Worm (Caenorhabditis elegans): Measurements from ENCODE around the gene Y59C2A.3.

The Y59C2A.3 gene

DNA sequence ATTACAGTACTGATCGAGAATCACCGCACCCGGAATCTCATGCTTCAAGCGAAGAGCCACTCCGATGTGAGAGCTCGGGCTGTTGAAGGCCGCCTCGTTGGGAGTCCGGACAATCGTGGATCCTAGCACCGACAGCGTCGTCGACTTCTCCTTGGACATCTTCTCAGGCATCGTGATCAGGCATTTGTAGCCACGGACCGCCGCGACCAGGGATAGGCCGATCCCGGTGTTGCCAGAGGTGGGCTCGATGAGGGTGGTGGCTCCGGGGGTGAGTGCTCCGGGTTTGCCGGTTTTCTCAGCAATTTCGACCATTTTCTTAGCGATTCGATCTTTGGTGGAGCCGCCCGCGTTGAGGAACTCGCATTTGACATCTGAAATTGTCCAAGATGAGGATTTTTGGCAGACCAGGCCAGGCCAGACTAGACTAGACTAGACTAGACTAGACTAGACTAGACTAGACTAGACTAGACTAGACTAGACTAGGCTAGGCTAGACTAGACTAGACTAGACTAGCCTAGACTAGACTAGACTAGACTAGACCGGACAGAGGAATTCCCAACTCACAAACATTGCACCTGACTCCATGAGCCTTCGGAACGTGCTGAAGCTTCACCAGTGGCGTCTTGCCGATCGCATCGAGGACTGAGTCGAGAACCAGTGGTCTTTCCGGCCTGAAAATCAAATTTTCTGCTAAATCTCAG lies 1.6 kb upstream of the Y59C2A.3 start:
- no peak for TF ChIP-seq nhr-10 (tag; optimal IDR thresholded peaks at IDR 0.05)
- TF ChIP-seq gmeb-1 (tag; optimal IDR thresholded peaks at IDR 0.05): no peak
- TF ChIP-seq F13H6.1 (tag; optimal IDR thresholded peaks at IDR 0.05): no peak
- TF ChIP-seq nhr-11 (tag; optimal IDR thresholded peaks at IDR 0.05): no peak
- TF ChIP-seq nhr-25 (tag; optimal IDR thresholded peaks at IDR 0.05): no peak
- TF ChIP-seq ZK546.5 (tag; optimal IDR thresholded peaks at IDR 0.05): no peak
- TF ChIP-seq Y55F3AM.14 (GFP tag; optimal IDR thresholded peaks at IDR 0.05): no peak
- TF ChIP-seq nhr-21 (tag; optimal IDR thresholded peaks at IDR 0.05): no peak
- TF ChIP-seq elt-3 (tag; optimal IDR thresholded peaks at IDR 0.05): no peak
- TF ChIP-seq aly-2 (tag; optimal IDR thresholded peaks at IDR 0.05): no peak
- TF ChIP-seq ceh-16 (tag; optimal IDR thresholded peaks at IDR 0.05): no peak
- TF ChIP-seq skn-1 (tag; optimal IDR thresholded peaks at IDR 0.05): no peak
- TF ChIP-seq blmp-1 (tag; optimal IDR thresholded peaks at IDR 0.05; ENCODE audit: insufficient read depth): no peak
- no peak for TF ChIP-seq C34F6.9 (tag; optimal IDR thresholded peaks at IDR 0.05)
- TF ChIP-seq nhr-12 (tag; optimal IDR thresholded peaks at IDR 0.05): no peak
- TF ChIP-seq mbf-1 (tag; optimal IDR thresholded peaks at IDR 0.05): no peak
- no peak for TF ChIP-seq mdl-1 (tag; optimal IDR thresholded peaks at IDR 0.05)
- no peak for TF ChIP-seq unc-39 (tag; optimal IDR thresholded peaks at IDR 0.05)
- TF ChIP-seq nhr-23 (tag; optimal IDR thresholded peaks at IDR 0.05): no peak

DNA sequence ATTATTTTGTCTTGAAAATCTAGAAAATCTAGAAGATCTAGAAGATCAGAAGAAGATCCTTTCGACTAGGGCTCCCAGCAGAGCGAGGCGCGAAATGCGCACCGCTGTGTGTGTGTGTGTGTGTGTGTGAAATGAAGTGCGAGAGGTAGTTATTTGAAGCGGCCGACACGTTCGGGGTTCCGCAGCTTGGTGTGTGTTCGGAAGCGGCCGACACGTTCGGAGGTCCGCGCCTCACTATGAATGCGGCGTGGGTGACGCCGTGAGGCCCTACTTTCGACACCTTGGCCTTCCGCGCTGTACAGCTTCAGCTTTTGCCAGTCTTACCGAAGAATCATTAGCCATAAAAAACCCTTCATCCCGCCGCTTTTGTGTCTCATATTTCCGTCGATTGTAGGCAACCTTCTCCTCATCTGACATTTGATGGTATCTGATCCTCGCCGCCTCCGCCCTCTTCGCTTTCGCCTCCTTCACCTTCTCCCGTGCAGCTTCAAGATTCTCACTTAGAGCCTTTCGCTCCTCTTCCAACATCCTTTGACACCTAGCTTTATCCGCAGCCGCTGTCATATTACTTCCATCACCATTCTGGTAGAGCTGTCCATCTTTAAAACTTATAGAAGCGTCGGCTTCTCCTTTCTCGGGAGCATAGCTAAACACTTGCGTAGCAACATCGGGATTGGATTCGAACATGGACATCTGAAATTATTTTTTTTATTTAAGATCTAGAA lies 2.6 kb downstream of the Y59C2A.3 start:
- no peak for TF ChIP-seq dmd-4 (tag; optimal IDR thresholded peaks at IDR 0.05)
- no peak for TF ChIP-seq gmeb-1 (tag; optimal IDR thresholded peaks at IDR 0.05)
- no peak for TF ChIP-seq ZK546.5 (tag; optimal IDR thresholded peaks at IDR 0.05)
- TF ChIP-seq lin-13 (GFP tag; optimal IDR thresholded peaks at IDR 0.05): no peak
- TF ChIP-seq elt-1 (tag; optimal IDR thresholded peaks at IDR 0.05): no peak
- TF ChIP-seq nhr-12 (tag; optimal IDR thresholded peaks at IDR 0.05): no peak
- no peak for TF ChIP-seq ceh-82 (tag; optimal IDR thresholded peaks at IDR 0.05)
- no peak for TF ChIP-seq zag-1 (tag; optimal IDR thresholded peaks at IDR 0.05)

DNA sequence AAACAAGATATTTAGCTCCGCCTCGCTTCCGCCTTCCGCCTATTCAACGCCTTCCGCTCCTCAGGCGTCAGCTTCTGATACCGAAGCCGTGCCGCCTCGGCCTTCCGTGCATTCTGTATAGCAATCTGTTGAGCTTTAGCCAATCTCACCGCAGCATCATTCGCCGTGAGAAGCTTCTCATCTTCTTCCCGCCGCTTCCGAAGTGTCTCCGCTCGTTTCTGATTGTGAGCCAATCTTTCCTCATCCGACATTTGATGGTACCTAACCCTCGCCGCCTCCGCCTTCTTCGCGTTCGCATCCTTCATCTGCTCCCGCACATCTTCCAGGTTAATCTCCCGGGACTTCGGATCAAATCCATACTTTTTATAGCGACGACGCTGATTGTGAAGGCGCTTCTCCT lies 4.2 kb downstream of the Y59C2A.3 start:
- TF ChIP-seq crh-2 (tag; optimal IDR thresholded peaks at IDR 0.05) (no peak), nhr-25 (tag; optimal IDR thresholded peaks at IDR 0.05) (no peak), nhr-12 (tag; optimal IDR thresholded peaks at IDR 0.05) (no peak), nhr-11 (tag; optimal IDR thresholded peaks at IDR 0.05) (no peak), lin-39 (tag; optimal IDR thresholded peaks at IDR 0.05) (no peak), mab-5 (tag; optimal IDR thresholded peaks at IDR 0.05) (no peak), nhr-21 (tag; optimal IDR thresholded peaks at IDR 0.05) (no peak), aly-2 (tag; optimal IDR thresholded peaks at IDR 0.05) (no peak), nhr-23 (tag; optimal IDR thresholded peaks at IDR 0.05) (no peak), F13H6.1 (tag; optimal IDR thresholded peaks at IDR 0.05) (no peak), nhr-237 (tag; optimal IDR thresholded peaks at IDR 0.05) (no peak), nhr-129 (tag; optimal IDR thresholded peaks at IDR 0.05) (no peak), unc-62 (GFP tag; optimal IDR thresholded peaks at IDR 0.05) (no peak), ceh-16 (tag; optimal IDR thresholded peaks at IDR 0.05) (no peak), peb-1 (tag; optimal IDR thresholded peaks at IDR 0.05) (no peak)

DNA sequence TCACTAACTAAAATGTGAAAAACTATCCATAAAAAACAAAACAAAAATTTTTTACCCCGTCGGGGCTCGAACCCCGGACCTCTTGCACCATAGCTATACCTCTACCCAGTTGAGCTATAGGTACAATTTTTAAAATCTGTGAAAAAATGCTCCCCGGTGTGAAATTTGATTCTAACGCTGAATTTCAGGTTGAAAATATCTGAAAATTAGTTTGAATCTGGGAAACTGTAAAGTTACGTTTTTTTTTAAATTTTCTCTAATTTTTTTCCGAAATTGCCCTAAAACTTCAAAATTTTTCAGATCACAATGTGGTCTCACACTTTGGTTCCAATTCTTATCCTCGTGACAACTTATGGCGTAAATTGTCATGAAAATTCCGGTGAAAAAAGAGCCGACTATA lies 11.9 kb downstream of the Y59C2A.3 start, which contains the start of gene Y59C2A.1:
Y59C2A.1 (plus strand) TSS at position 301 of the 400 bp plus-strand sequence.
- no peak for TF ChIP-seq sma-3 (GFP tag; optimal IDR thresholded peaks at IDR 0.05)
- TF ChIP-seq snpc-4 (tag; optimal IDR thresholded peaks at IDR 0.05): no peak
- no peak for TF ChIP-seq zag-1 (tag; optimal IDR thresholded peaks at IDR 0.05)
- no peak for TF ChIP-seq lin-11 (tag; optimal IDR thresholded peaks at IDR 0.05)
- TF ChIP-seq crh-2 (tag; optimal IDR thresholded peaks at IDR 0.05): no peak
- no peak for TF ChIP-seq nhr-25 (tag; optimal IDR thresholded peaks at IDR 0.05)
- TF ChIP-seq blmp-1 (tag; optimal IDR thresholded peaks at IDR 0.05; ENCODE audit: insufficient read depth): no peak
- TF ChIP-seq skn-1 (tag; optimal IDR thresholded peaks at IDR 0.05): no peak

Data from whole organism, L2 larva.